Worm (Caenorhabditis elegans): Measurements from ENCODE around the gene haf-2.
A peak's percentile ranks its signal among the peaks of the same experiment; 100 is the strongest.

- TF ChIP-seq unc-62 (GFP tag; optimal IDR thresholded peaks at IDR 0.05) (peak; percentile 4), ama-1 (optimal IDR thresholded peaks at IDR 0.05) (no peak)
Measured at ce11 chrII:7392052-7392694, 35.9 kb upstream of the haf-2 start.
